Worm (Caenorhabditis elegans) whole organism, L3 larva: Measurements from ENCODE around the gene T04A8.13.
"Not testable (repeated sequence)": the region's sequence is repeated elsewhere in the genome, so short reads cannot be mapped to it uniquely, and the experiment has no call there.

Experiments used
- R02D3.7 ChIP-seq: fragments of 150-350 bp; optimal IDR thresholded peaks from 2 replicates; lab custom pipeline; 2014; ENCODE audit warnings: missing biosample characterization, missing genetic modification characterization
- ZK546.5 ChIP-seq: sonication (generic microtip); optimal IDR thresholded peaks from 2 replicates; lab custom pipeline; 2017; ENCODE audit warnings: missing biosample characterization, missing genetic modification characterization
- ceh-16 ChIP-seq: sonication (generic microtip); optimal IDR thresholded peaks from 2 replicates; lab custom pipeline; 2017; ENCODE audit warnings: missing biosample characterization, missing genetic modification characterization
- ceh-28 ChIP-seq: fragments of 150-350 bp; optimal IDR thresholded peaks from 2 replicates; lab custom pipeline; 2014; ENCODE audit warnings: missing biosample characterization, missing genetic modification reagents, missing genetic modification characterization
- ceh-82 ChIP-seq: fragments of 150-350 bp; optimal IDR thresholded peaks from 2 replicates; lab custom pipeline; 2014; ENCODE audit warnings: missing biosample characterization, missing genetic modification characterization
- egl-27 ChIP-seq: sonication (generic microtip); optimal IDR thresholded peaks from 4 replicates; lab custom pipeline; 2017; ENCODE audit warnings: missing biosample characterization, missing genetic modification reagents, missing genetic modification characterization
- egl-5 ChIP-seq: fragments of 150-350 bp; optimal IDR thresholded peaks from 2 replicates; lab custom pipeline; 2017; ENCODE audit warnings: missing biosample characterization, missing genetic modification reagents, missing genetic modification characterization, inconsistent platforms
- elt-2 ChIP-seq: sonication (generic microtip); optimal IDR thresholded peaks from 2 replicates; lab custom pipeline; 2016; ENCODE audit warnings: missing genetic modification reagents, mild to moderate bottlenecking, missing genetic modification characterization, missing compliant biosample characterization
- eor-1 ChIP-seq, 2 experiments: fragments of 150-350 bp; optimal IDR thresholded peaks; 2 replicates each; lab custom pipeline; 2014 to 2018; ENCODE audit warnings: missing biosample characterization in 2 of 2, missing genetic modification characterization in 2 of 2
- fkh-10 ChIP-seq: sonication (generic microtip); optimal IDR thresholded peaks from 2 replicates; lab custom pipeline; 2017; ENCODE audit warnings: missing biosample characterization, missing genetic modification reagents, missing genetic modification characterization
- fkh-2 ChIP-seq: fragments of 150-350 bp; optimal IDR thresholded peaks from 2 replicates; lab custom pipeline; 2014; ENCODE audit warnings: missing biosample characterization, missing genetic modification reagents, missing genetic modification characterization
- fos-1 ChIP-seq: fragments of 150-350 bp; optimal IDR thresholded peaks from 2 replicates; lab custom pipeline; 2014; ENCODE audit warnings: missing biosample characterization, missing genetic modification characterization
- hmg-11 ChIP-seq: sonication (generic microtip); optimal IDR thresholded peaks from 2 replicates; lab custom pipeline; 2016; ENCODE audit warnings: missing genetic modification characterization, missing compliant biosample characterization
- jun-1 ChIP-seq: fragments of 150-350 bp; optimal IDR thresholded peaks from 2 replicates; lab custom pipeline; 2014; ENCODE audit warnings: missing biosample characterization, missing genetic modification reagents, missing genetic modification characterization
- lin-15B ChIP-seq: fragments of 150-350 bp; optimal IDR thresholded peaks from 2 replicates; lab custom pipeline; 2014; ENCODE audit warnings: missing biosample characterization, missing genetic modification characterization
- lin-39 ChIP-seq: fragments of 150-350 bp; optimal IDR thresholded peaks from 2 replicates; lab custom pipeline; 2018; ENCODE audit warnings: missing biosample characterization, missing genetic modification reagents, missing genetic modification characterization
- lsy-12 ChIP-seq: sonication (generic microtip); optimal IDR thresholded peaks from 2 replicates; lab custom pipeline; 2016; ENCODE audit warnings: mild to moderate bottlenecking, missing genetic modification characterization, missing compliant biosample characterization
- mdl-1 ChIP-seq: fragments of 150-350 bp; optimal IDR thresholded peaks from 2 replicates; lab custom pipeline; 2014; ENCODE audit warnings: missing biosample characterization, missing genetic modification characterization
- mml-1 ChIP-seq: fragments of 150-350 bp; sonication (generic microtip); optimal IDR thresholded peaks from 3 replicates; lab custom pipeline; 2014; ENCODE audit warnings: missing biosample characterization, missing genetic modification characterization
- nfya-1 ChIP-seq: sonication (generic microtip); optimal IDR thresholded peaks from 2 replicates; lab custom pipeline; 2017; ENCODE audit warnings: missing genetic modification characterization, mild to moderate bottlenecking, missing compliant biosample characterization, antibody characterized with exemption, moderate library complexity; ENCODE audit not compliant: insufficient read depth
- nhr-11 ChIP-seq: fragments of 150-350 bp; optimal IDR thresholded peaks from 2 replicates; lab custom pipeline; 2014; ENCODE audit warnings: missing biosample characterization, missing genetic modification characterization
- nhr-12 ChIP-seq: fragments of 150-350 bp; optimal IDR thresholded peaks from 2 replicates; lab custom pipeline; 2014; ENCODE audit warnings: missing biosample characterization, missing genetic modification characterization
- nhr-23 ChIP-seq: fragments of 150-350 bp; optimal IDR thresholded peaks from 2 replicates; lab custom pipeline; 2014; ENCODE audit warnings: missing biosample characterization, missing genetic modification reagents, missing genetic modification characterization
- nhr-28 ChIP-seq: fragments of 150-350 bp; optimal IDR thresholded peaks from 2 replicates; lab custom pipeline; 2014; ENCODE audit warnings: missing biosample characterization, missing genetic modification characterization
- nhr-43 ChIP-seq: sonication (generic microtip); optimal IDR thresholded peaks from 2 replicates; lab custom pipeline; 2016; ENCODE audit warnings: mild to moderate bottlenecking, missing genetic modification characterization, missing compliant biosample characterization; ENCODE audit not compliant: poor library complexity, severe bottlenecking
- pha-4 ChIP-seq: fragments of 150-350 bp; optimal IDR thresholded peaks from 2 replicates; lab custom pipeline; 2014; ENCODE audit warnings: missing biosample characterization, missing genetic modification reagents, missing genetic modification characterization
- pqm-1 ChIP-seq: fragments of 150-350 bp; optimal IDR thresholded peaks from 2 replicates; lab custom pipeline; 2017; ENCODE audit warnings: missing biosample characterization, missing genetic modification characterization, inconsistent platforms
- sea-2 ChIP-seq: fragments of 150-350 bp; sonication (generic microtip); optimal IDR thresholded peaks from 4 replicates; lab custom pipeline; 2014; ENCODE audit warnings: missing biosample characterization, missing genetic modification reagents, missing genetic modification characterization
- skn-1 ChIP-seq: fragments of 150-350 bp; optimal IDR thresholded peaks from 2 replicates; lab custom pipeline; 2014; ENCODE audit warnings: missing biosample characterization, missing genetic modification characterization
- snpc-4 ChIP-seq: fragments of 150-350 bp; optimal IDR thresholded peaks from 2 replicates; lab custom pipeline; 2014; ENCODE audit warnings: missing biosample characterization, missing genetic modification characterization
- tbx-2 ChIP-seq: sonication (generic microtip); optimal IDR thresholded peaks from 2 replicates; lab custom pipeline; 2016; ENCODE audit warnings: mild to moderate bottlenecking, missing genetic modification characterization, missing compliant biosample characterization
- unc-39 ChIP-seq: sonication (generic microtip); optimal IDR thresholded peaks from 4 replicates; lab custom pipeline; 2017; ENCODE audit warnings: missing biosample characterization, missing genetic modification characterization
- zag-1 ChIP-seq: fragments of 150-350 bp; optimal IDR thresholded peaks from 2 replicates; lab custom pipeline; 2014; ENCODE audit warnings: missing biosample characterization, missing genetic modification characterization
- ztf-11 ChIP-seq: fragments of 150-350 bp; optimal IDR thresholded peaks from 2 replicates; lab custom pipeline; 2014; ENCODE audit warnings: missing biosample characterization, missing genetic modification characterization
- ztf-4 ChIP-seq: fragments of 150-350 bp; optimal IDR thresholded peaks from 2 replicates; lab custom pipeline; 2014; ENCODE audit warnings: missing biosample characterization, missing genetic modification characterization

T04A8.13 gene

DNA sequence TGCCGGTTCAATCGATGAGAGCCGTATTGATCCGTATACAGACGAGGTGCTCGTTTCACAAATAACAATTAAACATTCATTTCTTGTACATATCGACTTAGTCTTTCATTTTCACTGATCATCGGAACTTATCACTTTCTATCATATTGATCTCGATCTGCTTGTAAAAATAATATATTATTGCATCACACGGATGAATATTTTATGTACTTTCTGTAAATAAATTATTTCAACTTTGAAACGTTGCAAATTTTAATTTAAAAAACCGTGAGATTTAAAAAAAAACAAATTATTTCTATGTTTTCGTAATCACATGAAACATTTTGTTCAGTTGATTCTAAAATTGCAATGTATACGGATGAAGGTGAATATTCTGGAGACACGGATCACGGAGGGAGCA lies 35.8 kb downstream of the T04A8.13 start, which contains the start of gene twk-6:
twk-6 (plus strand) TSS at position 301 of the 400 bp plus-strand sequence.
- TF ChIP-seq egl-27 (tag; lab: Kevin White, UChicago); mdl-1 (tag; lab: Kevin White, UChicago); snpc-4: not testable (repeated sequence)

ce11 chrIII:4745934-4746333 lies 39.2 kb downstream of the T04A8.13 start, which contains the start of gene F17C8.6:
F17C8.6 (minus strand) TSS chrIII:4746034.
- no peak for TF ChIP-seq pqm-1 (tag; lab: Kevin White, UChicago)
- TF ChIP-seq lsy-12 (tag; lab: Kevin White, UChicago), result no peak
- no peak for TF ChIP-seq nhr-12 (tag; lab: Kevin White, UChicago)
- TF ChIP-seq ceh-82 (tag; lab: Kevin White, UChicago), result no peak
- TF ChIP-seq ceh-28 (tag; lab: Kevin White, UChicago), result no peak
- TF ChIP-seq lin-39 (tag; lab: Kevin White, UChicago), result no peak
- TF ChIP-seq ztf-4 (tag; lab: Kevin White, UChicago), result no peak
- TF ChIP-seq fos-1 (tag; lab: Kevin White, UChicago), result no peak
- no peak for TF ChIP-seq nfya-1 (tag; lab: Kevin White, UChicago)
- TF ChIP-seq elt-2 (tag; lab: Kevin White, UChicago), result no peak
- no peak for TF ChIP-seq lin-15B

ce11 chrIII:4748109-4748508 lies 41.3 kb downstream of the T04A8.13 start, which contains the start of gene col-89:
col-89 (plus strand) TSS chrIII:4748127.
- TF ChIP-seq eor-1 (tag; optimal IDR thresholded peaks at IDR 0.05; lab: Kevin White, UChicago) (no peak), zag-1 (tag; lab: Kevin White, UChicago) (no peak), tbx-2 (tag; lab: Kevin White, UChicago) (no peak), skn-1 (tag; lab: Kevin White, UChicago) (no peak), ceh-16 (tag; lab: Kevin White, UChicago) (no peak), ztf-11 (tag; lab: Kevin White, UChicago) (no peak), nhr-23 (tag; lab: Kevin White, UChicago) (no peak), ZK546.5 (no peak), jun-1 (tag; lab: Kevin White, UChicago) (no peak), R02D3.7 (tag; lab: Kevin White, UChicago) (no peak), fkh-10 (GFP tag; lab: Kevin White, UChicago) (no peak), ceh-82 (tag; lab: Kevin White, UChicago) (no peak), lsy-12 (tag; lab: Kevin White, UChicago) (no peak), pha-4 (tag; lab: Kevin White, UChicago) (no peak), sea-2 (GFP tag; lab: Kevin White, UChicago) (no peak), hmg-11 (tag; lab: Kevin White, UChicago) (no peak)

ce11 chrIII:4748666-4749065 lies 41.9 kb downstream of the T04A8.13 start:
- no peak for TF ChIP-seq nhr-43 (tag; lab: Kevin White, UChicago)
- no peak for TF ChIP-seq unc-39 (tag; lab: Kevin White, UChicago)
- no peak for TF ChIP-seq nhr-11 (tag; lab: Kevin White, UChicago)
- no peak for TF ChIP-seq nhr-28 (tag; lab: Kevin White, UChicago)
- no peak for TF ChIP-seq snpc-4
- no peak for TF ChIP-seq ceh-28 (tag; lab: Kevin White, UChicago)
- TF ChIP-seq nfya-1 (tag; lab: Kevin White, UChicago), result no peak
- TF ChIP-seq ceh-82 (tag; lab: Kevin White, UChicago), result no peak
- TF ChIP-seq mml-1, result no peak
- no peak for TF ChIP-seq sea-2 (GFP tag; lab: Kevin White, UChicago)
- TF ChIP-seq ztf-11 (tag; lab: Kevin White, UChicago), result no peak
- no peak for TF ChIP-seq jun-1 (tag; lab: Kevin White, UChicago)
- TF ChIP-seq nhr-23 (tag; lab: Kevin White, UChicago), result no peak
- no peak for TF ChIP-seq egl-5 (tag; lab: Kevin White, UChicago)
- no peak for TF ChIP-seq tbx-2 (tag; lab: Kevin White, UChicago)
- TF ChIP-seq pqm-1 (tag; lab: Kevin White, UChicago), result no peak
- no peak for TF ChIP-seq hmg-11 (tag; lab: Kevin White, UChicago)
- no peak for TF ChIP-seq fkh-2 (tag; lab: Kevin White, UChicago)
